Worm (Caenorhabditis elegans) whole organism, L4/young adult: ENCODE results near the gene ttll-12.

Source experiments
- W03F9.2 ChIP-seq: fragments of 150-350 bp; optimal IDR thresholded peaks from 2 replicates; lab custom pipeline; 2014; ENCODE audit warnings: missing biosample characterization, missing genetic modification characterization
- dao-5 ChIP-seq: sonication (generic microtip); optimal IDR thresholded peaks from 2 replicates; lab custom pipeline; 2016; ENCODE audit warnings: missing genotype, missing genetic modification characterization, moderate library complexity, missing compliant biosample characterization

- TF ChIP-seq W03F9.2 (no peak), dao-5 (tag; lab: Kevin White, UChicago) (no peak)
Observed at ce11 chrII:9315692-9316091, 23.1 kb upstream of the ttll-12 start.
